Fruit fly (Drosophila melanogaster): ENCODE results near the gene alpha-Man-Ic.

Gene alpha-Man-Ic

dm6 chr3R:29903775-29904356 is 26.3 kb downstream of the alpha-Man-Ic start, which contains the start of gene CG15517:
CG15517 (minus strand) TSS chr3R:29903825.
- no peak for TF ChIP-seq CG14655 (GFP tag; optimal IDR thresholded peaks at IDR 0.05)
- TF ChIP-seq D1 (tag; optimal IDR thresholded peaks at IDR 0.05), result peak; percentile 80

dm6 chr3R:29899635-29900034 is 30.6 kb downstream of the alpha-Man-Ic start:
- TF ChIP-seq Snoo (tag; optimal IDR thresholded peaks at IDR 0.05) (no peak), CG17806 (tag; optimal IDR thresholded peaks at IDR 0.05) (no peak), rn (GFP tag; IDR thresholded peaks at IDR 0.05) (no peak), CG34367 (tag; optimal IDR thresholded peaks at IDR 0.05) (no peak), Ets98B (GFP tag; IDR thresholded peaks at IDR 0.05) (no peak), CG8159 (tag; optimal IDR thresholded peaks at IDR 0.05) (no peak), CG14655 (GFP tag; optimal IDR thresholded peaks at IDR 0.05) (no peak), CG32121 (GFP tag; IDR thresholded peaks at IDR 0.05) (no peak), gl (tag; optimal IDR thresholded peaks at IDR 0.05) (no peak), CG4496 (GFP tag; IDR thresholded peaks at IDR 0.05) (no peak), CG8301 (tag; optimal IDR thresholded peaks at IDR 0.05) (no peak), D1 (tag; optimal IDR thresholded peaks at IDR 0.05) (no peak), Pif1B (GFP tag; optimal IDR thresholded peaks at IDR 0.05) (no peak), CG13204 (GFP tag; optimal IDR thresholded peaks at IDR 0.05) (no peak)

dm6 chr3R:29898588-29898987 is 31.6 kb downstream of the alpha-Man-Ic start:
- TF ChIP-seq CG8301 (tag; optimal IDR thresholded peaks at IDR 0.05), result peak; percentile 5
- no peak for TF ChIP-seq D1 (tag; optimal IDR thresholded peaks at IDR 0.05)
- TF ChIP-seq CG34367 (tag; optimal IDR thresholded peaks at IDR 0.05), result no peak
- TF ChIP-seq CG4496 (GFP tag; IDR thresholded peaks at IDR 0.05), result 0 out of 3 replicates have a peak, but pooled peaks have one; percentile 22
- no peak for TF ChIP-seq rn (GFP tag; IDR thresholded peaks at IDR 0.05)
- TF ChIP-seq CG12605 (GFP tag; IDR thresholded peaks at IDR 0.05), result no peak
- peak; percentile 60; the same call in 1 of the 3 replicates for TF ChIP-seq fd96Ca (GFP tag; IDR thresholded peaks at IDR 0.05)
- TF ChIP-seq Snoo (tag; optimal IDR thresholded peaks at IDR 0.05), result no peak
- TF ChIP-seq CG15710 (tag; optimal IDR thresholded peaks at IDR 0.05), result no peak
- TF ChIP-seq CG17806 (tag; optimal IDR thresholded peaks at IDR 0.05), result no peak
- no peak for TF ChIP-seq CG9948 (tag; optimal IDR thresholded peaks at IDR 0.05)
- TF ChIP-seq gl (tag; optimal IDR thresholded peaks at IDR 0.05), result no peak
- 0 out of 2 replicates have a peak, but pooled peaks have one; percentile 32 for TF ChIP-seq CG10348 (GFP tag; IDR thresholded peaks at IDR 0.05)
- peak; percentile 1 for TF ChIP-seq CG14655 (GFP tag; optimal IDR thresholded peaks at IDR 0.05)
- no peak for TF ChIP-seq CG13204 (GFP tag; optimal IDR thresholded peaks at IDR 0.05)
- no peak for TF ChIP-seq CG8159 (tag; optimal IDR thresholded peaks at IDR 0.05)
- TF ChIP-seq EcR (GFP tag; optimal IDR thresholded peaks at IDR 0.05), result no peak
- TF ChIP-seq Pif1B (GFP tag; optimal IDR thresholded peaks at IDR 0.05), result no peak
- TF ChIP-seq CG32121 (GFP tag; IDR thresholded peaks at IDR 0.05), result no peak
- no peak for TF ChIP-seq Pif1A (GFP tag; optimal IDR thresholded peaks at IDR 0.05)
- TF ChIP-seq Ets98B (GFP tag; IDR thresholded peaks at IDR 0.05), result 0 out of 2 replicates have a peak, but pooled peaks have one; percentile 41

- TF ChIP-seq CG34367 (tag; optimal IDR thresholded peaks at IDR 0.05), result no peak
- TF ChIP-seq CG17806 (tag; optimal IDR thresholded peaks at IDR 0.05), result no peak
- peak; percentile 51 for TF ChIP-seq CG14655 (GFP tag; optimal IDR thresholded peaks at IDR 0.05)
- TF ChIP-seq rn (GFP tag; IDR thresholded peaks at IDR 0.05), result peak; percentile 36; the same call in 1 of the 2 replicates
- TF ChIP-seq gl (tag; optimal IDR thresholded peaks at IDR 0.05), result no peak
- peak; percentile 58 for TF ChIP-seq CG8301 (tag; optimal IDR thresholded peaks at IDR 0.05)
- TF ChIP-seq Snoo (tag; optimal IDR thresholded peaks at IDR 0.05), result no peak
- no peak for TF ChIP-seq CG9948 (tag; optimal IDR thresholded peaks at IDR 0.05)
- TF ChIP-seq CG10348 (GFP tag; IDR thresholded peaks at IDR 0.05), result 0 out of 2 replicates have a peak, but pooled peaks have one; percentile 26
- no peak for TF ChIP-seq CG15710 (tag; optimal IDR thresholded peaks at IDR 0.05)
- TF ChIP-seq Pif1B (GFP tag; optimal IDR thresholded peaks at IDR 0.05), result no peak
- peak; percentile 66 for TF ChIP-seq Ets98B (GFP tag; IDR thresholded peaks at IDR 0.05)
- TF ChIP-seq fd96Ca (GFP tag; IDR thresholded peaks at IDR 0.05), result peak; percentile 85
- no peak for TF ChIP-seq CG8159 (tag; optimal IDR thresholded peaks at IDR 0.05)
- no peak for TF ChIP-seq D1 (tag; optimal IDR thresholded peaks at IDR 0.05)
- TF ChIP-seq EcR (GFP tag; optimal IDR thresholded peaks at IDR 0.05), result no peak
- TF ChIP-seq CG13204 (GFP tag; optimal IDR thresholded peaks at IDR 0.05), result no peak
- TF ChIP-seq Pif1A (GFP tag; optimal IDR thresholded peaks at IDR 0.05), result peak; percentile 33
- peak; percentile 42; the same call in 1 of the 2 replicates for TF ChIP-seq CG12605 (GFP tag; IDR thresholded peaks at IDR 0.05)
- TF ChIP-seq CG32121 (GFP tag; IDR thresholded peaks at IDR 0.05), result peak; percentile 80
- TF ChIP-seq CG4496 (GFP tag; IDR thresholded peaks at IDR 0.05), result peak; percentile 50; the same call in 2 of the 3 replicates
These were observed 35.8 kb downstream of the alpha-Man-Ic start for dm6 chr3R:29894393-29894792.

dm6 chr3R:29893030-29893429 is 37.2 kb downstream of the alpha-Man-Ic start:
- TF ChIP-seq CG12605 (GFP tag; IDR thresholded peaks at IDR 0.05), result no peak
- TF ChIP-seq CG8301 (tag; optimal IDR thresholded peaks at IDR 0.05), result no peak
- TF ChIP-seq rn (GFP tag; IDR thresholded peaks at IDR 0.05), result no peak
- no peak for TF ChIP-seq fd96Ca (GFP tag; IDR thresholded peaks at IDR 0.05)
- TF ChIP-seq CG9948 (tag; optimal IDR thresholded peaks at IDR 0.05), result no peak
- no peak for TF ChIP-seq CG14655 (GFP tag; optimal IDR thresholded peaks at IDR 0.05)
- TF ChIP-seq CG13204 (GFP tag; optimal IDR thresholded peaks at IDR 0.05), result no peak
- TF ChIP-seq CG4496 (GFP tag; IDR thresholded peaks at IDR 0.05), result no peak
- no peak for TF ChIP-seq Snoo (tag; optimal IDR thresholded peaks at IDR 0.05)
- TF ChIP-seq CG15710 (tag; optimal IDR thresholded peaks at IDR 0.05), result no peak
- no peak for TF ChIP-seq Pif1A (GFP tag; optimal IDR thresholded peaks at IDR 0.05)
- TF ChIP-seq CG8159 (tag; optimal IDR thresholded peaks at IDR 0.05), result no peak
- no peak for TF ChIP-seq Pif1B (GFP tag; optimal IDR thresholded peaks at IDR 0.05)
- TF ChIP-seq EcR (GFP tag; optimal IDR thresholded peaks at IDR 0.05), result no peak

- no peak for TF ChIP-seq CG32121 (GFP tag; IDR thresholded peaks at IDR 0.05)
- TF ChIP-seq CG8301 (tag; optimal IDR thresholded peaks at IDR 0.05), result no peak
- TF ChIP-seq EcR (GFP tag; optimal IDR thresholded peaks at IDR 0.05), result no peak
- no peak for TF ChIP-seq rn (GFP tag; IDR thresholded peaks at IDR 0.05)
- TF ChIP-seq Pif1B (GFP tag; optimal IDR thresholded peaks at IDR 0.05), result no peak
- TF ChIP-seq CG10348 (GFP tag; IDR thresholded peaks at IDR 0.05), result no peak
These were observed 39.0 kb downstream of the alpha-Man-Ic start for dm6 chr3R:29891183-29891582.
